Worm (Caenorhabditis elegans): Measurements from ENCODE around the gene lin-15A.

DNA sequence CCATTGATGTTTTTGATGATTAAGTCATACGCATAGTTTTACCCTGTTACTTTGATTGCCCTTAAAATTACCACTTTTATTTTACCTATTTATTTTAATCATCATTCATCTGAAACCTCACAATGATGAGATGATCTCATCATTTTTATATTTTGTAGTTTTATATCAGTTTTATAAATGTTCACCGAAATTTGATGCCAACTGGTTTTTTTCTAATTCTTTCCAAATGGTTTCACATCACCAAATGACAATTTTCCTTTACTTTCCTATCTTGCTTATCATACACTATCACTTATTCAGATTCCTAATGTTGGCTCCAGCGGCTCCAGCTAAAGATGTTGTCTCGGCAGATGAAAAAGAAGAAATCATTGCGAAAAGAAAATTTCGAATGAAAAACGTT lies at the start of gene lin-15A:
- TF ChIP-seq F13H6.1 (tag; optimal IDR thresholded peaks at IDR 0.05) (no peak), mab-5 (tag; optimal IDR thresholded peaks at IDR 0.05) (no peak)

All from whole organism, L2 larva.